Worm (Caenorhabditis elegans): ENCODE data around the gene acs-2.

DNA sequence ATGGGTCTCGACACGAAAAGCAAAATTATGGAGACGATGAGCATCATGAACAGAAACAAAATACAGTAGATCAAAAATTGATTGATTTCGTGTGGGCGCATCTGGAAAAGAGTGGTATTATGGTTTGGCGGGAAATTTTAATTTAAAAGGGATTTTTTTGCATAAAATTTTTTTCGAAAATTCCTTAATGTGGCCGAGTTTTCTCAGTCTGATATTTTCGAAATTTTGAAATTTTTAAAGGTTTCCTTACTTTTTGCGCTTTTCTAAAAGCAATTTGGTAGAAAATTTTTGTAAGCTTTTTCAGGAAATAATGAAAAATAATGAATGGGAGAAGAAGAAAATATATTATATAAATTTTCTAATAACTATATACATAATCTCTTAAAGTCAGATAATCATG, 33.3 kb upstream of the acs-2 start, which contains the start of gene F21A3.2:
- no peak for TF ChIP-seq sea-2 (GFP tag; optimal IDR thresholded peaks at IDR 0.05)
- no peak for TF ChIP-seq hmg-11 (tag; optimal IDR thresholded peaks at IDR 0.05)
- no peak for TF ChIP-seq ceh-82 (tag; optimal IDR thresholded peaks at IDR 0.05)
- no peak for TF ChIP-seq elt-3 (tag; optimal IDR thresholded peaks at IDR 0.05)
- no peak for TF ChIP-seq mdl-1 (tag; optimal IDR thresholded peaks at IDR 0.05)
- no peak for TF ChIP-seq nhr-43 (tag; optimal IDR thresholded peaks at IDR 0.05; ENCODE audit: poor library complexity, severe bottlenecking)
- no peak for TF ChIP-seq nhr-12 (tag; optimal IDR thresholded peaks at IDR 0.05)
